Worm (Caenorhabditis elegans) whole organism, L4 larva: ENCODE results near the gene K10D6.4.

Experiments
- D1046.2 ChIP-seq: fragments of 200-800 bp; sonication (Bioruptor generic); IDR thresholded peaks from 2 replicates; pipeline ENCODE4 v1.3.6; 2022; ENCODE audit warnings: missing genetic modification characterization, missing compliant biosample characterization
- F10B5.3 ChIP-seq: sonication (generic microtip); optimal IDR thresholded peaks from 2 replicates; lab custom pipeline; 2016; ENCODE audit warnings: mild to moderate bottlenecking, missing genetic modification characterization, missing compliant biosample characterization
- R02D3.7 ChIP-seq: fragments of 150-350 bp; sonication (generic microtip); optimal IDR thresholded peaks from 3 replicates; lab custom pipeline; 2014; ENCODE audit warnings: missing biosample characterization, missing genetic modification characterization
- T26A8.4 ChIP-seq: fragments of 200-800 bp; sonication (Bioruptor generic); IDR thresholded peaks from 2 replicates; pipeline ENCODE4 v1.3.6; 2022; ENCODE audit warnings: missing genetic modification characterization, missing compliant biosample characterization
- Y105C5A.15 ChIP-seq: fragments of 200-800 bp; sonication (Bioruptor generic); IDR thresholded peaks from 2 replicates; pipeline ENCODE4 v1.3.6; 2022; ENCODE audit warnings: missing genetic modification characterization, missing compliant biosample characterization
- Y48G9A.11 ChIP-seq: fragments of 200-800 bp; sonication (Bioruptor generic); IDR thresholded peaks from 2 replicates; pipeline ENCODE4 v1.3.6; 2022; ENCODE audit warnings: missing genetic modification reagents, missing genetic modification characterization, missing compliant biosample characterization
- ZK546.5 ChIP-seq, 2 experiments: sonication (generic microtip); optimal IDR thresholded peaks; 2 replicates each; lab custom pipeline; 2017; ENCODE audit warnings: missing biosample characterization in 2 of 2, missing genetic modification characterization in 2 of 2
- aly-2 ChIP-seq: sonication (generic microtip); optimal IDR thresholded peaks from 2 replicates; lab custom pipeline; 2018; ENCODE audit warnings: missing biosample characterization, missing genetic modification characterization
- ama-1 ChIP-seq: fragments of 150-350 bp; optimal IDR thresholded peaks from 2 replicates; lab custom pipeline; 2014; ENCODE audit warnings: inconsistent platforms, mixed read lengths
- attf-4 ChIP-seq: sonication (generic microtip); optimal IDR thresholded peaks from 3 replicates; lab custom pipeline; 2017; ENCODE audit warnings: missing biosample characterization, missing genetic modification characterization
- ceh-20 ChIP-seq: fragments of 200-800 bp; sonication (Bioruptor generic); IDR thresholded peaks from 2 replicates; pipeline ENCODE4 v1.3.6; 2022; ENCODE audit warnings: missing genetic modification reagents, missing genetic modification characterization, missing compliant biosample characterization
- ceh-28 ChIP-seq: fragments of 150-350 bp; optimal IDR thresholded peaks from 2 replicates; lab custom pipeline; 2014; ENCODE audit warnings: missing biosample characterization, missing genetic modification reagents, missing genetic modification characterization
- ceh-44 ChIP-seq: fragments of 200-800 bp; sonication (Bioruptor generic); IDR thresholded peaks from 2 replicates; pipeline ENCODE4 v1.3.6; 2022; ENCODE audit warnings: missing genetic modification reagents, missing genetic modification characterization, missing compliant biosample characterization
- ceh-62 ChIP-seq: sonication (generic microtip); optimal IDR thresholded peaks from 2 replicates; lab custom pipeline; 2017; ENCODE audit warnings: missing biosample characterization, missing genetic modification characterization
- ceh-82 ChIP-seq: sonication (generic microtip); optimal IDR thresholded peaks from 2 replicates; lab custom pipeline; 2017; ENCODE audit warnings: missing biosample characterization, missing genetic modification characterization
- cey-2 ChIP-seq: sonication (generic microtip); optimal IDR thresholded peaks from 3 replicates; lab custom pipeline; 2017; ENCODE audit warnings: missing genetic modification characterization, mild to moderate bottlenecking, missing compliant biosample characterization, antibody characterized with exemption, borderline replicate concordance; ENCODE audit not compliant: insufficient read depth
- ctbp-1 ChIP-seq: fragments of 200-800 bp; sonication (Bioruptor generic); IDR thresholded peaks from 2 replicates; pipeline ENCODE4 v1.3.6; 2022; ENCODE audit warnings: missing genetic modification reagents, missing genetic modification characterization, missing compliant biosample characterization
- daf-12 ChIP-seq: fragments of 150-350 bp; optimal IDR thresholded peaks from 2 replicates; lab custom pipeline; 2014; ENCODE audit warnings: missing biosample characterization, missing genetic modification reagents, missing genetic modification characterization
- daf-8 ChIP-seq: fragments of 200-800 bp; sonication (Bioruptor generic); IDR thresholded peaks from 2 replicates; pipeline ENCODE4 v1.3.6; 2022; ENCODE audit warnings: missing genetic modification characterization, missing compliant biosample characterization
- dmd-6 ChIP-seq: fragments of 200-800 bp; sonication (Bioruptor generic); IDR thresholded peaks from 2 replicates; pipeline ENCODE4 v1.3.6; 2022; ENCODE audit warnings: missing genetic modification reagents, missing genetic modification characterization, missing compliant biosample characterization
- dmd-8 ChIP-seq: fragments of 200-800 bp; sonication (Bioruptor generic); IDR thresholded peaks from 2 replicates; pipeline ENCODE4 v1.3.6; 2022; ENCODE audit warnings: missing genetic modification characterization, missing compliant biosample characterization
- dpl-1 ChIP-seq: fragments of 150-350 bp; optimal IDR thresholded peaks from 2 replicates; lab custom pipeline; 2014; ENCODE audit warnings: missing biosample characterization, missing genetic modification reagents, missing genetic modification characterization
- duxl-1 ChIP-seq: sonication (generic microtip); optimal IDR thresholded peaks from 2 replicates; lab custom pipeline; 2016; ENCODE audit warnings: mild to moderate bottlenecking, missing genetic modification characterization, moderate library complexity, missing compliant biosample characterization; ENCODE audit not compliant: poor library complexity
- dve-1 ChIP-seq: sonication (generic microtip); optimal IDR thresholded peaks from 2 replicates; lab custom pipeline; 2017; ENCODE audit warnings: antibody characterized with exemption, mild to moderate bottlenecking, missing genetic modification characterization, missing compliant biosample characterization; ENCODE audit not compliant: insufficient read depth
- hmg-1.1 ChIP-seq: fragments of 200-800 bp; sonication (Bioruptor generic); IDR thresholded peaks from 2 replicates; pipeline ENCODE4 v1.3.6; 2022; ENCODE audit warnings: missing genetic modification reagents, missing genetic modification characterization, missing compliant biosample characterization
- jun-1 ChIP-seq: fragments of 150-350 bp; optimal IDR thresholded peaks from 2 replicates; lab custom pipeline; 2014; ENCODE audit warnings: missing biosample characterization, missing genetic modification reagents, missing genetic modification characterization
- lin-13 ChIP-seq: fragments of 150-350 bp; optimal IDR thresholded peaks from 2 replicates; lab custom pipeline; 2014; ENCODE audit warnings: missing biosample characterization, missing genetic modification reagents, missing genetic modification characterization
- lir-3 ChIP-seq: sonication (generic microtip); optimal IDR thresholded peaks from 2 replicates; lab custom pipeline; 2016; ENCODE audit warnings: mild to moderate bottlenecking, missing genetic modification characterization, missing compliant biosample characterization
- madf-5 ChIP-seq, 2 experiments: fragments of 200-800 bp; sonication (Bioruptor generic); IDR thresholded peaks; 2 replicates each; pipeline ENCODE4 v1.3.6; 2022; ENCODE audit warnings: missing compliant biosample characterization in 2 of 2, missing genetic modification characterization in 2 of 2
- madf-9 ChIP-seq: fragments of 200-800 bp; sonication (Bioruptor generic); conservative IDR thresholded peaks from 2 replicates; pipeline ENCODE4 v1.3.6; 2022; ENCODE audit warnings: missing genetic modification reagents, missing genetic modification characterization, missing compliant biosample characterization
- mep-1 ChIP-seq: fragments of 150-350 bp; sonication (generic microtip); optimal IDR thresholded peaks from 3 replicates; lab custom pipeline; 2014; ENCODE audit warnings: missing biosample characterization, missing genetic modification characterization
- mes-2 ChIP-seq: sonication (generic microtip); optimal IDR thresholded peaks from 2 replicates; lab custom pipeline; 2016; ENCODE audit warnings: missing genotype, mild to moderate bottlenecking, missing genetic modification characterization, missing compliant biosample characterization; ENCODE audit not compliant: poor library complexity, severe bottlenecking
- mxl-3 ChIP-seq: fragments of 200-800 bp; sonication (Bioruptor generic); optimal IDR thresholded peaks from 2 replicates; lab custom pipeline; 2018; ENCODE audit warnings: mild to moderate bottlenecking, missing genetic modification characterization, missing compliant biosample characterization
- nhr-6 ChIP-seq: fragments of 150-350 bp; optimal IDR thresholded peaks from 2 replicates; lab custom pipeline; 2014; ENCODE audit warnings: missing biosample characterization, missing genetic modification characterization
- php-3 ChIP-seq: fragments of 200-800 bp; sonication (Bioruptor generic); IDR thresholded peaks from 2 replicates; pipeline ENCODE4 v1.3.6; 2022; ENCODE audit warnings: missing genetic modification reagents, missing genetic modification characterization, missing compliant biosample characterization
- rbr-2 ChIP-seq: sonication (generic microtip); optimal IDR thresholded peaks from 2 replicates; lab custom pipeline; 2016; ENCODE audit warnings: missing genotype, missing genetic modification characterization, missing compliant biosample characterization
- skn-1 ChIP-seq: fragments of 150-350 bp; optimal IDR thresholded peaks from 2 replicates; lab custom pipeline; 2014; ENCODE audit warnings: missing biosample characterization, missing genetic modification characterization
- snpc-1.2 ChIP-seq: fragments of 200-800 bp; sonication (Bioruptor generic); IDR thresholded peaks from 2 replicates; pipeline ENCODE4 v1.3.6; 2022; ENCODE audit warnings: missing genetic modification reagents, missing genetic modification characterization, missing compliant biosample characterization
- spr-3 ChIP-seq: fragments of 200-800 bp; sonication (Bioruptor generic); optimal IDR thresholded peaks from 2 replicates; lab custom pipeline; 2018; ENCODE audit warnings: mild to moderate bottlenecking, missing genetic modification characterization, missing compliant biosample characterization
- tag-97 ChIP-seq: fragments of 200-800 bp; sonication (Bioruptor generic); IDR thresholded peaks from 2 replicates; pipeline ENCODE4 v1.3.6; 2022; ENCODE audit warnings: missing genetic modification characterization, missing compliant biosample characterization
- unc-130 ChIP-seq: sonication (generic microtip); optimal IDR thresholded peaks from 2 replicates; lab custom pipeline; 2016; ENCODE audit warnings: missing genetic modification reagents, missing genetic modification characterization, missing compliant biosample characterization
- unc-39 ChIP-seq: sonication (generic microtip); optimal IDR thresholded peaks from 2 replicates; lab custom pipeline; 2017; ENCODE audit warnings: missing biosample characterization, missing genetic modification characterization
- zag-1 ChIP-seq: fragments of 150-350 bp; optimal IDR thresholded peaks from 2 replicates; lab custom pipeline; 2014; ENCODE audit warnings: missing biosample characterization, missing genetic modification characterization
- zip-2 ChIP-seq: fragments of 150-350 bp; optimal IDR thresholded peaks from 2 replicates; lab custom pipeline; 2014; ENCODE audit warnings: missing biosample characterization, missing genetic modification characterization
- ztf-11 ChIP-seq: fragments of 150-350 bp; optimal IDR thresholded peaks from 2 replicates; lab custom pipeline; 2014; ENCODE audit warnings: missing biosample characterization, missing genetic modification characterization

Gene K10D6.4

DNA sequence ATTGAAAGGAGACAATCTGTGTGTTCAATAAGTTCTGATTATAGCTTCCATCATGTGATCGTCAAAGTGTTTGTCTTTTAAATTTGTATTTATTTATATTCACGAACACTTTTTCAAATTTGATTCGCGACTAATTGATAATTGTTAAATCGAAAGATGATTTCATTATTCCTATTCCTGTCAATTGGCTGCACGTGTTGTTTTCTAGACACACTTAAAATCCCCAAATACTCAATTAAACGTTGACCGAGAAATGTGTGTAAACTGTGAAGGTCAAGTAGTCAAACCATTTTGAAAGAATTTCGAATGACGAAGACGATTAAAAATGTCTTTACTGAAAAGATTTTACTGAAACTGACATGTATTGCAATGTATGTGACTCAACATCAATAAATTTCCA is 20.8 kb upstream of the K10D6.4 start:
- TF ChIP-seq D1046.2 (GFP tag; lab: Robert Waterston, UW), result no peak
- TF ChIP-seq hmg-1.1 (GFP tag; lab: Robert Waterston, UW), result no peak
- no peak for TF ChIP-seq cey-2 (tag; lab: Kevin White, UChicago)
- TF ChIP-seq dpl-1 (GFP tag; lab: Kevin White, UChicago), result no peak
- no peak for TF ChIP-seq daf-12 (tag; lab: Kevin White, UChicago)
- no peak for TF ChIP-seq ceh-28 (tag; lab: Kevin White, UChicago)
- no peak for TF ChIP-seq ztf-11 (tag; lab: Kevin White, UChicago)
- TF ChIP-seq skn-1 (tag; lab: Kevin White, UChicago), result no peak
- no peak for TF ChIP-seq ama-1
- no peak for TF ChIP-seq nhr-6 (tag; lab: Kevin White, UChicago)
- TF ChIP-seq Y48G9A.11, result no peak
- TF ChIP-seq ZK546.5 (tag; optimal IDR thresholded peaks at IDR 0.05; lab: Kevin White, UChicago), result no peak
- TF ChIP-seq madf-9 (GFP tag; lab: Robert Waterston, UW), result no peak
- TF ChIP-seq rbr-2 (tag; lab: Kevin White, UChicago), result no peak
- TF ChIP-seq ceh-20 (GFP tag; lab: Robert Waterston, UW), result no peak
- TF ChIP-seq unc-130 (GFP tag; lab: Kevin White, UChicago), result no peak

DNA sequence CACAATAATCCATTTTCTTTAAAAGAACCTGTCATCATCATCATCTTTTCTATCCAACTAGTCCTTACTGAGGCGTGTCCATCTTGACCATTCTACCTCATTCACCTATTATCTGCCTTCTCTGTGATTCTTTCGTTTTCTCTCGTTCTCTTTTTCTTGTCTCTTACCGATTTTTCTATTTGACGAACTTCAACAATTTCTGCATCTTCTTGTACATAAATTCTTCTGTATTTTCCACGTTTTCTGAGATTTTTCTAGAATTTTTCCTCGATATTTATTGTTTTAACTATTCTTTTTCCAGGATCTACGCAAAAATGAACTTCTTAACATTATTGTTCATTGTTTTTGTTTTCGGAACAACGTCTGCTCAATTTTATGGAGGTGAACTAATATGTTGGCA is 18.8 kb upstream of the K10D6.4 start, which contains the start of gene cnc-10:
Gene cnc-10, plus strand, starts transcription at position 301 of the 400 bp plus-strand sequence.
- no peak for TF ChIP-seq mxl-3 (GFP tag; lab: Kevin White, UChicago)
- TF ChIP-seq dmd-6 (GFP tag; lab: Robert Waterston, UW), result no peak
- TF ChIP-seq R02D3.7, result no peak
- TF ChIP-seq spr-3, result no peak
- no peak for TF ChIP-seq ceh-28 (tag; lab: Kevin White, UChicago)
- no peak for TF ChIP-seq mes-2 (tag; lab: Kevin White, UChicago)
- no peak for TF ChIP-seq unc-39 (tag; lab: Kevin White, UChicago)
- TF ChIP-seq dpl-1 (GFP tag; lab: Kevin White, UChicago), result no peak
- no peak for TF ChIP-seq zip-2 (tag; lab: Kevin White, UChicago)
- no peak for TF ChIP-seq attf-4 (tag; lab: Kevin White, UChicago)
- no peak for TF ChIP-seq daf-8 (GFP tag; lab: Robert Waterston, UW)
- no peak for TF ChIP-seq ctbp-1 (GFP tag; lab: Robert Waterston, UW)
- TF ChIP-seq ceh-82, result no peak
- no peak for TF ChIP-seq lin-13
- TF ChIP-seq php-3 (GFP tag; lab: Robert Waterston, UW), result no peak
- no peak for TF ChIP-seq F10B5.3
- TF ChIP-seq ceh-62, result no peak
- no peak for TF ChIP-seq Y105C5A.15 (GFP tag; lab: Robert Waterston, UW)
- no peak for TF ChIP-seq dve-1 (tag; lab: Kevin White, UChicago)
- TF ChIP-seq dmd-8 (GFP tag; lab: Robert Waterston, UW), result no peak
- TF ChIP-seq, all 104 proteins: peak for 0

DNA sequence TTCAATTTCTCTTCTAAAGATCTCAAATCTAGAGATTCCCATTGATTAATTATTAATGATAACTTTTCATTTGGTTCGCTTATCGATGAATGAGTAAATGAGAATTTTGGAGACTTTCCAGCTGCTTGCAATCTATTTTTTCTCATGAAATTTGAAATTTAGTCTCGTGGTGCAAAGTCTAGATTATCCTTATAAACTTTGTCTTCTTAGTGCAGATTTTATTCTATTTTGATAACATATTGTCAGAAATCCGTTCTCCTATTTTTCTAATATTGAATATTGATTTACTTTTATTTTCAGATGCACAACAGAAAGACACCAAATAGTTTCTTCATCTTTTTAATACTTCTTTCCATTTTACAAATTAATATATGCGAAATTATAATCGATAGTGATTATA is 10.7 kb upstream of the K10D6.4 start, which contains the start of gene lgc-49:
Gene lgc-49, plus strand, starts transcription at position 301 of the 400 bp plus-strand sequence.
- TF ChIP-seq jun-1 (tag; lab: Kevin White, UChicago) (no peak), lir-3 (tag; lab: Kevin White, UChicago) (no peak), T26A8.4 (GFP tag; lab: Robert Waterston, UW) (no peak), duxl-1 (tag; lab: Kevin White, UChicago) (no peak), snpc-1.2 (no peak), aly-2 (tag; lab: Kevin White, UChicago) (no peak), tag-97 (no peak), mep-1 (tag; lab: Kevin White, UChicago) (no peak), nhr-6 (tag; lab: Kevin White, UChicago) (no peak), madf-5 (GFP tag; IDR thresholded peaks at IDR 0.05; lab: Robert Waterston, UW) (no peak), zag-1 (tag; lab: Kevin White, UChicago) (no peak), ceh-44 (GFP tag; lab: Robert Waterston, UW) (no peak), dve-1 (tag; lab: Kevin White, UChicago) (no peak)
